Fruit fly (Drosophila melanogaster) whole organism, embryonic: ENCODE data around the gene CG42827.

Experiments
- ATbp ChIP-seq: fragments of 200-800 bp; sonication (Bioruptor generic); optimal IDR thresholded peaks from 2 replicates; lab custom pipeline; 2017; ENCODE audit warnings: missing biosample characterization, mild to moderate bottlenecking, missing genetic modification characterization, missing genetic modification reagents
- Aef1 ChIP-seq: fragments of 200-800 bp; sonication (Bioruptor generic); IDR thresholded peaks from 3 replicates; pipeline ENCODE4 v1.3.6; 2022; ENCODE audit warnings: missing biosample characterization, missing genetic modification characterization
- Atf-2 ChIP-seq: fragments of 200-800 bp; sonication (Bioruptor generic); optimal IDR thresholded peaks from 2 replicates; lab custom pipeline; 2016; ENCODE audit warnings: missing biosample characterization, missing genetic modification characterization
- B-H2 ChIP-seq: fragments of 200-800 bp; sonication (Bioruptor generic); optimal IDR thresholded peaks from 2 replicates; lab custom pipeline; 2018; ENCODE audit warnings: missing biosample characterization, mild to moderate bottlenecking, missing genetic modification characterization
- CG10147 ChIP-seq: fragments of 200-800 bp; sonication (Bioruptor generic); optimal IDR thresholded peaks from 2 replicates; lab custom pipeline; 2019; ENCODE audit warnings: missing biosample characterization, mild to moderate bottlenecking, missing genetic modification characterization, moderate library complexity
- CG11093 ChIP-seq: fragments of 200-800 bp; sonication (Bioruptor generic); IDR thresholded peaks from 3 replicates; pipeline ENCODE4 v1.3.6; 2022; ENCODE audit warnings: missing biosample characterization, missing genetic modification characterization
- CG11398 ChIP-seq: fragments of 200-800 bp; sonication (Bioruptor generic); optimal IDR thresholded peaks from 2 replicates; lab custom pipeline; 2016; ENCODE audit warnings: missing biosample characterization, missing genetic modification characterization
- CG12071 ChIP-seq: fragments of 200-800 bp; sonication (Bioruptor generic); optimal IDR thresholded peaks from 3 replicates; lab custom pipeline; 2018; ENCODE audit warnings: missing biosample characterization, mild to moderate bottlenecking, missing genetic modification characterization
- CG14860 ChIP-seq: fragments of 200-800 bp; sonication (Bioruptor generic); IDR thresholded peaks from 3 replicates; pipeline ENCODE4 v1.3.6; 2022; ENCODE audit warnings: missing biosample characterization, missing genetic modification characterization; ENCODE audit not compliant: partially characterized antibody
- CG14965 ChIP-seq: fragments of 200-800 bp; sonication (Bioruptor generic); optimal IDR thresholded peaks from 2 replicates; lab custom pipeline; 2016; ENCODE audit warnings: missing biosample characterization, missing genetic modification characterization, borderline replicate concordance
- CG15011 ChIP-seq: fragments of 200-800 bp; sonication (Bioruptor generic); optimal IDR thresholded peaks from 3 replicates; lab custom pipeline; 2018; ENCODE audit warnings: missing biosample characterization, mild to moderate bottlenecking, missing genetic modification characterization
- CG17361 ChIP-seq: fragments of 200-800 bp; sonication (Bioruptor generic); IDR thresholded peaks from 3 replicates; pipeline ENCODE4 v1.3.6; 2022; ENCODE audit warnings: missing biosample characterization, missing genetic modification characterization
- CG2199 ChIP-seq: fragments of 200-800 bp; sonication (Bioruptor generic); IDR thresholded peaks from 3 replicates; pipeline ENCODE4 v1.3.6; 2022; ENCODE audit warnings: missing biosample characterization, missing genetic modification characterization
- CG2202 ChIP-seq: fragments of 200-800 bp; sonication (Bioruptor generic); optimal IDR thresholded peaks from 2 replicates; lab custom pipeline; 2018; ENCODE audit warnings: missing biosample characterization, mild to moderate bottlenecking, missing genetic modification characterization
- CG3838 ChIP-seq: fragments of 200-800 bp; sonication (Bioruptor generic); optimal IDR thresholded peaks from 3 replicates; lab custom pipeline; 2016; ENCODE audit warnings: missing biosample characterization, missing genetic modification characterization
- CG42726 ChIP-seq: fragments of 200-800 bp; sonication (Bioruptor generic); IDR thresholded peaks from 2 replicates; pipeline ENCODE4 v1.3.6; 2022; ENCODE audit warnings: missing biosample characterization, missing genetic modification characterization; ENCODE audit not compliant: partially characterized antibody
- CG4404 ChIP-seq: fragments of 200-800 bp; sonication (Bioruptor generic); IDR thresholded peaks from 2 replicates; pipeline ENCODE4 v1.3.6; 2022; ENCODE audit warnings: missing biosample characterization, missing genetic modification characterization
- CG8924 ChIP-seq: fragments of 200-800 bp; optimal IDR thresholded peaks from 3 replicates; lab custom pipeline; 2019; ENCODE audit warnings: missing biosample characterization, mild to moderate bottlenecking, missing genetic modification characterization, moderate library complexity
- Chrac-16 ChIP-seq: fragments of 200-800 bp; sonication (Bioruptor generic); optimal IDR thresholded peaks from 3 replicates; lab custom pipeline; 2016; ENCODE audit warnings: missing biosample characterization, missing genetic modification characterization
- Doc2 ChIP-seq: fragments of 200-800 bp; sonication (Bioruptor generic); IDR thresholded peaks from 2 replicates; pipeline ENCODE4 v1.3.6; 2022; ENCODE audit warnings: missing biosample characterization, missing genetic modification characterization
- Ets65A ChIP-seq: fragments of 200-800 bp; sonication (Bioruptor generic); peaks from one replicate; lab custom pipeline; 2016; ENCODE audit warnings: missing biosample characterization, missing genetic modification characterization
- H15 ChIP-seq: fragments of 200-800 bp; sonication (Bioruptor generic); IDR thresholded peaks from 3 replicates; pipeline ENCODE4 v1.3.6; 2022; ENCODE audit warnings: missing biosample characterization, missing genetic modification characterization
- HLH54F ChIP-seq: fragments of 200-800 bp; sonication (Bioruptor generic); optimal IDR thresholded peaks from 3 replicates; lab custom pipeline; 2016; ENCODE audit warnings: missing biosample characterization, missing genetic modification characterization
- HmgD ChIP-seq: fragments of 200-800 bp; sonication (Bioruptor generic); optimal IDR thresholded peaks from 3 replicates; lab custom pipeline; 2016; ENCODE audit warnings: missing biosample characterization, missing genetic modification characterization
- Hsf ChIP-seq: fragments of 200-800 bp; sonication (Bioruptor generic); optimal IDR thresholded peaks from 3 replicates; lab custom pipeline; 2016; ENCODE audit warnings: missing biosample characterization, missing genetic modification characterization
- NC2β ChIP-seq: fragments of 200-800 bp; sonication (Bioruptor generic); optimal IDR thresholded peaks from 2 replicates; lab custom pipeline; 2016; ENCODE audit warnings: missing biosample characterization, missing genetic modification characterization
- PHDP ChIP-seq: fragments of 200-800 bp; sonication (Bioruptor generic); optimal IDR thresholded peaks from 3 replicates; lab custom pipeline; 2018; ENCODE audit warnings: missing biosample characterization, mild to moderate bottlenecking, missing genetic modification characterization, moderate library complexity
- ash1 ChIP-seq: fragments of 200-800 bp; sonication (Bioruptor generic); optimal IDR thresholded peaks from 2 replicates; lab custom pipeline; 2018; ENCODE audit warnings: missing biosample characterization, mild to moderate bottlenecking, missing genetic modification characterization
- caup ChIP-seq: fragments of 200-800 bp; sonication (Bioruptor generic); optimal IDR thresholded peaks from 3 replicates; lab custom pipeline; 2017; ENCODE audit warnings: missing biosample characterization, mild to moderate bottlenecking, missing genetic modification characterization, moderate library complexity; ENCODE audit not compliant: severe bottlenecking
- chinmo ChIP-seq: fragments of 200-800 bp; sonication (Bioruptor generic); IDR thresholded peaks from 4 replicates; pipeline ENCODE4 v1.3.6; 2022; ENCODE audit warnings: missing biosample characterization, missing genetic modification characterization; ENCODE audit not compliant: partially characterized antibody
- chn ChIP-seq: fragments of 200-800 bp; sonication (Bioruptor generic); optimal IDR thresholded peaks from 2 replicates; lab custom pipeline; 2016; ENCODE audit warnings: missing biosample characterization, missing genetic modification characterization
- croc ChIP-seq: fragments of 200-800 bp; sonication (Bioruptor generic); conservative IDR thresholded peaks from 3 replicates; pipeline ENCODE4 v1.3.6; 2022; ENCODE audit warnings: missing biosample characterization, missing genetic modification characterization
- dmrt11E ChIP-seq: fragments of 200-800 bp; sonication (Bioruptor generic); optimal IDR thresholded peaks from 3 replicates; lab custom pipeline; 2018; ENCODE audit warnings: missing biosample characterization, mild to moderate bottlenecking, missing genetic modification characterization, moderate library complexity
- fd96Cb ChIP-seq: fragments of 200-800 bp; sonication (Bioruptor generic); optimal IDR thresholded peaks from 2 replicates; lab custom pipeline; 2018; ENCODE audit warnings: missing biosample characterization, mild to moderate bottlenecking, missing genetic modification characterization, moderate library complexity
- gro ChIP-seq: fragments of 200-800 bp; sonication (Bioruptor generic); optimal IDR thresholded peaks from 2 replicates; lab custom pipeline; 2016; ENCODE audit warnings: missing biosample characterization, missing genetic modification characterization
- gsb-n ChIP-seq: fragments of 200-800 bp; sonication (Bioruptor generic); optimal IDR thresholded peaks from 3 replicates; lab custom pipeline; 2018; ENCODE audit warnings: missing biosample characterization, mild to moderate bottlenecking, missing genetic modification characterization
- jing ChIP-seq: fragments of 200-800 bp; sonication (Bioruptor generic); optimal IDR thresholded peaks from 2 replicates; lab custom pipeline; 2018; ENCODE audit warnings: missing biosample characterization, mild to moderate bottlenecking, missing genetic modification characterization
- kah ChIP-seq: fragments of 200-800 bp; sonication (Bioruptor generic); optimal IDR thresholded peaks from 2 replicates; lab custom pipeline; 2018; ENCODE audit warnings: missing biosample characterization, mild to moderate bottlenecking, missing genetic modification characterization
- klu ChIP-seq: fragments of 200-800 bp; sonication (Bioruptor generic); IDR thresholded peaks from 2 replicates; pipeline ENCODE4 v1.3.6; 2022; ENCODE audit warnings: missing biosample characterization, missing genetic modification characterization
- mld ChIP-seq: fragments of 200-800 bp; sonication (Bioruptor generic); IDR thresholded peaks from 3 replicates; pipeline ENCODE4 v1.3.6; 2022; ENCODE audit warnings: missing biosample characterization, missing genetic modification characterization; ENCODE audit not compliant: partially characterized antibody
- phol ChIP-seq: fragments of 200-800 bp; sonication (Bioruptor generic); optimal IDR thresholded peaks from 3 replicates; lab custom pipeline; 2018; ENCODE audit warnings: missing biosample characterization, mild to moderate bottlenecking, missing genetic modification characterization, moderate library complexity
- pum ChIP-seq: fragments of 200-800 bp; sonication (Bioruptor generic); optimal IDR thresholded peaks from 2 replicates; lab custom pipeline; 2016; ENCODE audit warnings: missing biosample characterization, missing genetic modification characterization
- ro ChIP-seq: fragments of 200-800 bp; sonication (Bioruptor generic); IDR thresholded peaks from 2 replicates; pipeline ENCODE4 v1.3.6; 2022; ENCODE audit warnings: missing biosample characterization, missing genetic modification characterization
- sd ChIP-seq: fragments of 200-800 bp; sonication (Bioruptor generic); optimal IDR thresholded peaks from 3 replicates; lab custom pipeline; 2018; ENCODE audit warnings: missing biosample characterization, mild to moderate bottlenecking, missing genetic modification characterization, moderate library complexity
- shn ChIP-seq: fragments of 200-800 bp; sonication (Bioruptor generic); optimal IDR thresholded peaks from 3 replicates; lab custom pipeline; 2016; ENCODE audit warnings: missing biosample characterization, missing genetic modification characterization
- so ChIP-seq: fragments of 200-800 bp; sonication (Bioruptor generic); IDR thresholded peaks from 3 replicates; pipeline ENCODE4 v1.3.6; 2022; ENCODE audit warnings: missing biosample characterization, missing genetic modification characterization
- sob ChIP-seq: fragments of 200-800 bp; sonication (Bioruptor generic); IDR thresholded peaks from 2 replicates; pipeline ENCODE4 v1.3.6; 2022; ENCODE audit warnings: missing biosample characterization, missing genetic modification characterization
- tgo ChIP-seq: fragments of 200-800 bp; sonication (Bioruptor generic); IDR thresholded peaks from 3 replicates; pipeline ENCODE4 v1.3.6; 2022; ENCODE audit warnings: missing biosample characterization, missing genetic modification characterization
- tll ChIP-seq, 2 experiments: fragments of 200-800 bp in 1 of 2; fragments of >200 bp in 1 of 2; sonication (Bioruptor generic) in 1 of 2; optimal IDR thresholded peaks; 2 replicates each; lab custom pipeline; 2017 to 2019; ENCODE audit warnings: missing biosample characterization in 2 of 2, missing genetic modification characterization in 2 of 2, mild to moderate bottlenecking in 1 of 2, moderate library complexity in 1 of 2
- trem ChIP-seq: fragments of 200-800 bp; optimal IDR thresholded peaks from 3 replicates; lab custom pipeline; 2019; ENCODE audit warnings: missing biosample characterization, mild to moderate bottlenecking, missing genetic modification characterization, moderate library complexity
- trh ChIP-seq: fragments of 200-800 bp; sonication (Bioruptor generic); optimal IDR thresholded peaks from 2 replicates; lab custom pipeline; 2016; ENCODE audit warnings: missing biosample characterization, missing genetic modification characterization
- wek ChIP-seq: fragments of 200-800 bp; sonication (Bioruptor generic); optimal IDR thresholded peaks from 3 replicates; lab custom pipeline; 2018; ENCODE audit warnings: missing biosample characterization, mild to moderate bottlenecking, missing genetic modification characterization, moderate library complexity

The CG42827 gene

DNA sequence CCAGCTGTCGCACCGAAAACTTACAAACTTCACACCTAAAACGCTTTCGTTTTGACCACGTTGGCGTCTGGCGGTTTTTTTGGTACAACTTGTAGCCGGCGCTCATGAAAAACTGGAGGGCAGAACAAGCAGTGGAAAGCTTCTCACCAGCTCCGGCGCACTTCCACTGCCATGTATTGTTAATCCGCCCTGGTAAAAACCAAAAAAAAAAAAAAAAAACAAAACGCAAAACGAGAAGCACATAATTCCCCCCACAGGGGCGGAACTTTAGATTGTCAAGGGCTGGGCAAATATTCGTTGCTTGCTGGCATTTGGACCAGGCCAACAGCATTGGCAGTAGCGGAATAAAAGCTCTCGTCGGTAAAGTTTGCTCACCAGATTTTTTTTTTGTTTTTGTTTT, 1.6 kb downstream of the CG42827 start (continued):
- no peak for TF ChIP-seq caup (GFP tag; lab: Kevin White, UChicago)
- no peak for TF ChIP-seq HLH54F (GFP tag; lab: Kevin White, UChicago)
- TF ChIP-seq CG14965 (GFP tag; lab: Kevin White, UChicago) = no peak
- TF ChIP-seq CG2199 (GFP tag; lab: Robert Waterston, UW) = no peak
- no peak for TF ChIP-seq NC2β (GFP tag; lab: Kevin White, UChicago)
- peak; percentile 4 for TF ChIP-seq chn (GFP tag; lab: Kevin White, UChicago)
- TF ChIP-seq CG4404 (GFP tag; lab: Robert Waterston, UW) = no peak
- no peak for TF ChIP-seq CG10147 (GFP tag; lab: Kevin White, UChicago)
- no peak for TF ChIP-seq ATbp (GFP tag; lab: Kevin White, UChicago)
- no peak for TF ChIP-seq Chrac-16 (GFP tag; lab: Kevin White, UChicago)
- no peak for TF ChIP-seq CG3838
- 0 out of 2 replicates have a peak, but pooled peaks have one; percentile 37 for TF ChIP-seq CG42726 (GFP tag; lab: Robert Waterston, UW)
- TF ChIP-seq Hsf (GFP tag; lab: Kevin White, UChicago) = no peak
- no peak for TF ChIP-seq croc (GFP tag; lab: Robert Waterston, UW)
- no peak for TF ChIP-seq CG12071 (GFP tag; lab: Kevin White, UChicago)
- TF ChIP-seq klu (GFP tag; lab: Robert Waterston, UW) = no peak
- no peak for TF ChIP-seq CG8924 (tag; lab: Kevin White, UChicago)
- TF ChIP-seq fd96Cb (tag; lab: Kevin White, UChicago) = no peak
- no peak for TF ChIP-seq gsb-n
- no peak for TF ChIP-seq ro (GFP tag; lab: Robert Waterston, UW)
- TF ChIP-seq Aef1 (GFP tag; lab: Robert Waterston, UW) = no peak
- peak; percentile 5 for TF ChIP-seq B-H2 (GFP tag; lab: Kevin White, UChicago)
- no peak for TF ChIP-seq CG11398
- TF ChIP-seq gro = peak; percentile 59
- peak; percentile 14; the same call in 1 of the 2 replicates for TF ChIP-seq sob (GFP tag; lab: Robert Waterston, UW)
- TF ChIP-seq CG15011 (GFP tag; lab: Kevin White, UChicago) = no peak
- no peak for TF ChIP-seq jing (GFP tag; lab: Kevin White, UChicago)
- TF ChIP-seq pum (GFP tag; lab: Kevin White, UChicago) = no peak
- no peak for TF ChIP-seq dmrt11E (tag; lab: Kevin White, UChicago)
- TF ChIP-seq mld (GFP tag; lab: Robert Waterston, UW) = no peak
- TF ChIP-seq phol (tag; lab: Kevin White, UChicago) = no peak
- TF ChIP-seq CG17361 = no peak
- TF ChIP-seq Ets65A (GFP tag; lab: Kevin White, UChicago) = no peak
- no peak for TF ChIP-seq CG2202
- no peak for TF ChIP-seq HmgD
- TF ChIP-seq shn (GFP tag; lab: Kevin White, UChicago) = no peak
- no peak for TF ChIP-seq Doc2 (GFP tag; lab: Robert Waterston, UW)
- TF ChIP-seq CG11093 (GFP tag; lab: Robert Waterston, UW) = no peak
- no peak for TF ChIP-seq Atf-2 (GFP tag; lab: Kevin White, UChicago)
- no peak for TF ChIP-seq tgo
- no peak for TF ChIP-seq PHDP (tag; lab: Kevin White, UChicago)
- TF ChIP-seq tll (GFP tag; optimal IDR thresholded peaks at IDR 0.05; lab: Kevin White, UChicago) = no peak
- TF ChIP-seq trh (GFP tag; lab: Kevin White, UChicago) = no peak
- no peak for TF ChIP-seq ash1
- TF ChIP-seq sd (tag; lab: Kevin White, UChicago) = peak; percentile 82
- TF ChIP-seq kah (GFP tag; lab: Kevin White, UChicago) = no peak
- TF ChIP-seq chinmo (GFP tag; lab: Robert Waterston, UW) = peak; percentile 95
- no peak for TF ChIP-seq H15 (GFP tag; lab: Robert Waterston, UW)
- TF ChIP-seq trem (tag; lab: Kevin White, UChicago) = no peak
- no peak for TF ChIP-seq so (GFP tag; lab: Robert Waterston, UW)
- no peak for TF ChIP-seq wek
- no peak for TF ChIP-seq CG14860 (GFP tag; lab: Robert Waterston, UW)
